Fruit fly (Drosophila melanogaster) whole organism, embryonic: Measurements from ENCODE around the gene CG15642.

Experiments used
- Ada2b ChIP-seq: fragments of 200-800 bp; sonication (Bioruptor generic); IDR thresholded peaks from 2 replicates; pipeline ENCODE4 v1.3.6; 2022; ENCODE audit warnings: missing biosample characterization, missing genetic modification characterization
- Awh ChIP-seq: fragments of 200-800 bp; sonication (Bioruptor generic); IDR thresholded peaks from 2 replicates; pipeline ENCODE4, ENCODE4 v1.3.6; 2022; ENCODE audit warnings: missing biosample characterization, missing genetic modification characterization
- CG10321 ChIP-seq: fragments of 200-800 bp; sonication (Bioruptor generic); IDR thresholded peaks from 2 replicates; pipeline ENCODE4 v1.3.6; 2022; ENCODE audit warnings: missing biosample characterization, missing genetic modification characterization
- CG11723 ChIP-seq: fragments of 200-800 bp; sonication (Bioruptor generic); optimal IDR thresholded peaks from 2 replicates; lab custom pipeline; 2017; ENCODE audit warnings: missing biosample characterization, mild to moderate bottlenecking, missing genetic modification characterization
- CG12155 ChIP-seq: fragments of 200-800 bp; sonication (Bioruptor generic); optimal IDR thresholded peaks from 3 replicates; lab custom pipeline; 2016; ENCODE audit warnings: missing biosample characterization, missing genetic modification characterization
- CG14014 ChIP-seq: fragments of 200-800 bp; sonication (Bioruptor generic); IDR thresholded peaks from 2 replicates; pipeline ENCODE4 v1.3.6; 2022; ENCODE audit warnings: missing biosample characterization, missing genetic modification characterization
- CG14965 ChIP-seq: fragments of 200-800 bp; sonication (Bioruptor generic); optimal IDR thresholded peaks from 2 replicates; lab custom pipeline; 2016; ENCODE audit warnings: missing biosample characterization, missing genetic modification characterization, borderline replicate concordance
- CG1603 ChIP-seq: fragments of 200-800 bp; sonication (Bioruptor generic); optimal IDR thresholded peaks from 2 replicates; lab custom pipeline; 2019; ENCODE audit warnings: missing biosample characterization, mild to moderate bottlenecking, missing genetic modification characterization, moderate library complexity
- CG16813 ChIP-seq: fragments of 200-800 bp; sonication (Bioruptor generic); IDR thresholded peaks from 3 replicates; pipeline ENCODE4 v1.3.6; 2022; ENCODE audit warnings: missing biosample characterization, missing genetic modification characterization; ENCODE audit not compliant: partially characterized antibody
- CG18599 ChIP-seq: fragments of 200-800 bp; sonication (Bioruptor generic); optimal IDR thresholded peaks from 3 replicates; lab custom pipeline; 2017; ENCODE audit warnings: missing biosample characterization, missing genetic modification characterization, mild to moderate bottlenecking, moderate library complexity, missing genetic modification reagents
- CG32772 ChIP-seq: fragments of 200-800 bp; sonication (Bioruptor generic); IDR thresholded peaks from 2 replicates; pipeline ENCODE4 v1.3.6; 2022; ENCODE audit warnings: missing biosample characterization, missing genetic modification characterization
- CG34376 ChIP-seq: fragments of 200-800 bp; sonication (Bioruptor generic); optimal IDR thresholded peaks from 2 replicates; lab custom pipeline; 2018; ENCODE audit warnings: missing biosample characterization, mild to moderate bottlenecking, missing genetic modification characterization
- CG42726 ChIP-seq: fragments of 200-800 bp; sonication (Bioruptor generic); IDR thresholded peaks from 2 replicates; pipeline ENCODE4 v1.3.6; 2022; ENCODE audit warnings: missing biosample characterization, missing genetic modification characterization; ENCODE audit not compliant: partially characterized antibody
- CG4282 ChIP-seq: fragments of 200-800 bp; sonication (Bioruptor generic); optimal IDR thresholded peaks from 2 replicates; lab custom pipeline; 2016; ENCODE audit warnings: missing biosample characterization, missing genetic modification characterization
- CG4328 ChIP-seq: fragments of 200-800 bp; sonication (Bioruptor generic); optimal IDR thresholded peaks from 3 replicates; lab custom pipeline; 2017; ENCODE audit warnings: missing biosample characterization, missing genetic modification reagents, missing genetic modification characterization
- CG4360 ChIP-seq: fragments of 200-800 bp; sonication (Bioruptor generic); IDR thresholded peaks from 2 replicates; pipeline ENCODE4 v1.3.6; 2022; ENCODE audit warnings: missing biosample characterization, missing genetic modification characterization
- CG4820 ChIP-seq: fragments of 200-800 bp; sonication (Bioruptor generic); optimal IDR thresholded peaks from 3 replicates; lab custom pipeline; 2016; ENCODE audit warnings: missing biosample characterization, missing genetic modification characterization
- CG6254 ChIP-seq: fragments of 200-800 bp; sonication (Bioruptor generic); optimal IDR thresholded peaks from 3 replicates; lab custom pipeline; 2017; ENCODE audit warnings: mild to moderate bottlenecking, missing biosample characterization, missing genetic modification reagents, missing genetic modification characterization
- CG6813 ChIP-seq: fragments of 200-800 bp; sonication (Bioruptor generic); optimal IDR thresholded peaks from 2 replicates; lab custom pipeline; 2017; ENCODE audit warnings: missing biosample characterization, missing genetic modification characterization, mild to moderate bottlenecking, moderate library complexity, missing genetic modification reagents
- CG8478 ChIP-seq: fragments of >200 bp; optimal IDR thresholded peaks from 2 replicates; lab custom pipeline; 2018
- CG9876 ChIP-seq: fragments of 200-800 bp; sonication (Bioruptor generic); optimal IDR thresholded peaks from 2 replicates; lab custom pipeline; 2016; ENCODE audit warnings: missing biosample characterization, missing genetic modification characterization
- Camta ChIP-seq: fragments of 200-800 bp; sonication (Bioruptor generic); optimal IDR thresholded peaks from 2 replicates; lab custom pipeline; 2016; ENCODE audit warnings: missing biosample characterization, missing genetic modification characterization
- CoRest ChIP-seq: fragments of 200-800 bp; sonication (Bioruptor generic); optimal IDR thresholded peaks from 3 replicates; lab custom pipeline; 2018; ENCODE audit warnings: missing biosample characterization, mild to moderate bottlenecking, missing genetic modification characterization, moderate library complexity
- D19A ChIP-seq: fragments of 200-800 bp; optimal IDR thresholded peaks from 3 replicates; lab custom pipeline; 2019; ENCODE audit warnings: missing biosample characterization, mild to moderate bottlenecking, missing genetic modification characterization, moderate library complexity
- Fer1 ChIP-seq: fragments of 200-800 bp; sonication (Bioruptor generic); optimal IDR thresholded peaks from 2 replicates; lab custom pipeline; 2017; ENCODE audit warnings: missing biosample characterization, mild to moderate bottlenecking, missing genetic modification characterization
- Hr78 ChIP-seq, 2 experiments: fragments of 200-800 bp in 1 of 2; fragments of >200 bp in 1 of 2; sonication (Bioruptor generic) in 1 of 2; optimal IDR thresholded peaks; 2 replicates each; lab custom pipeline; 2017 to 2019; ENCODE audit warnings: missing biosample characterization in 2 of 2, missing genetic modification characterization in 2 of 2, mild to moderate bottlenecking in 1 of 2, moderate library complexity in 1 of 2
- Kr ChIP-seq: fragments of 200-800 bp; sonication (Bioruptor generic); optimal IDR thresholded peaks from 2 replicates; lab custom pipeline; 2017; ENCODE audit warnings: missing biosample characterization, mild to moderate bottlenecking, missing genetic modification characterization
- MBD-R2 ChIP-seq: fragments of 200-800 bp; sonication (Bioruptor generic); IDR thresholded peaks from 2 replicates; pipeline ENCODE4 v1.3.6; 2022; ENCODE audit warnings: missing biosample characterization, missing genetic modification characterization
- NK7.1 ChIP-seq: fragments of 200-800 bp; sonication (Bioruptor generic); optimal IDR thresholded peaks from 3 replicates; lab custom pipeline; 2016; ENCODE audit warnings: missing biosample characterization, missing genetic modification characterization
- Nf-YC ChIP-seq: fragments of 200-800 bp; optimal IDR thresholded peaks from 3 replicates; lab custom pipeline; 2019; ENCODE audit warnings: missing biosample characterization, mild to moderate bottlenecking, missing genetic modification characterization, moderate library complexity
- Poxn ChIP-seq: fragments of 200-800 bp; sonication (Bioruptor generic); IDR thresholded peaks from 2 replicates; pipeline ENCODE4 v1.3.6; 2022; ENCODE audit warnings: missing biosample characterization, missing genetic modification characterization
- Scr ChIP-seq: fragments of 200-800 bp; sonication (Bioruptor generic); IDR thresholded peaks from 2 replicates; pipeline ENCODE4 v1.3.6; 2022; ENCODE audit warnings: missing biosample characterization, missing genetic modification characterization; ENCODE audit not compliant: partially characterized antibody
- Sry-δ ChIP-seq: fragments of 200-800 bp; sonication (Bioruptor generic); optimal IDR thresholded peaks from 2 replicates; lab custom pipeline; 2016; ENCODE audit warnings: missing biosample characterization, missing genetic modification characterization
- TFAM ChIP-seq: fragments of 200-800 bp; sonication (Bioruptor generic); optimal IDR thresholded peaks from 2 replicates; lab custom pipeline; 2017; ENCODE audit warnings: missing biosample characterization, missing genetic modification characterization, inconsistent platforms
- bab2 ChIP-seq: fragments of 200-800 bp; sonication (Bioruptor generic); optimal IDR thresholded peaks from 2 replicates; lab custom pipeline; 2016; ENCODE audit warnings: missing biosample characterization, missing genetic modification characterization
- bcd ChIP-seq: fragments of 200-800 bp; sonication (Bioruptor generic); optimal IDR thresholded peaks from 2 replicates; lab custom pipeline; 2017; ENCODE audit warnings: missing biosample characterization, mild to moderate bottlenecking, missing genetic modification characterization
- bsh ChIP-seq, 2 experiments: fragments of 200-800 bp; sonication (Bioruptor generic); optimal IDR thresholded peaks; 2 replicates each; lab custom pipeline; 2017 to 2018; ENCODE audit warnings: mild to moderate bottlenecking in 2 of 2, missing biosample characterization in 2 of 2, missing genetic modification characterization in 2 of 2, moderate library complexity in 1 of 2
- cato ChIP-seq: fragments of 200-800 bp; sonication (Bioruptor generic); optimal IDR thresholded peaks from 2 replicates; lab custom pipeline; 2016; ENCODE audit warnings: missing biosample characterization, missing genetic modification characterization, borderline replicate concordance
- da ChIP-seq: fragments of 200-800 bp; sonication (Bioruptor generic); optimal IDR thresholded peaks from 2 replicates; lab custom pipeline; 2016; ENCODE audit warnings: missing biosample characterization, missing genetic modification characterization
- dmrt11E ChIP-seq: fragments of 200-800 bp; sonication (Bioruptor generic); optimal IDR thresholded peaks from 3 replicates; lab custom pipeline; 2018; ENCODE audit warnings: missing biosample characterization, mild to moderate bottlenecking, missing genetic modification characterization, moderate library complexity
- gfzf ChIP-seq: fragments of 200-800 bp; sonication (Bioruptor generic); optimal IDR thresholded peaks from 2 replicates; lab custom pipeline; 2016; ENCODE audit warnings: missing biosample characterization, mild to moderate bottlenecking, missing genetic modification characterization, moderate library complexity
- hth ChIP-seq: fragments of >200 bp; optimal IDR thresholded peaks from 2 replicates; lab custom pipeline; 2017; ENCODE audit warnings: inconsistent platforms
- nau ChIP-seq: fragments of 200-800 bp; sonication (Bioruptor generic); optimal IDR thresholded peaks from 3 replicates; lab custom pipeline; 2017; ENCODE audit warnings: missing biosample characterization, mild to moderate bottlenecking, missing genetic modification characterization, missing genetic modification reagents
- oc ChIP-seq: fragments of 200-800 bp; sonication (Bioruptor generic); optimal IDR thresholded peaks from 2 replicates; lab custom pipeline; 2018; ENCODE audit warnings: missing biosample characterization, mild to moderate bottlenecking, missing genetic modification characterization, moderate library complexity
- pfk ChIP-seq: fragments of 200-800 bp; sonication (Bioruptor generic); optimal IDR thresholded peaks from 2 replicates; lab custom pipeline; 2018; ENCODE audit warnings: missing biosample characterization, mild to moderate bottlenecking, missing genetic modification characterization, moderate library complexity
- repo ChIP-seq: fragments of 200-800 bp; sonication (Bioruptor generic); optimal IDR thresholded peaks from 2 replicates; lab custom pipeline; 2016; ENCODE audit warnings: missing biosample characterization, missing genetic modification characterization
- sens ChIP-seq: fragments of 200-800 bp; sonication (Bioruptor generic); peaks from one replicate; lab custom pipeline; 2016; ENCODE audit warnings: missing biosample characterization, missing genetic modification characterization
- sisA ChIP-seq: fragments of 200-800 bp; sonication (Bioruptor generic); IDR thresholded peaks from 2 replicates; pipeline ENCODE4 v1.3.6; 2022; ENCODE audit warnings: missing biosample characterization, missing genetic modification characterization
- z ChIP-seq: fragments of 200-800 bp; sonication (Bioruptor generic); IDR thresholded peaks from 3 replicates; pipeline ENCODE4 v1.3.6; 2022; ENCODE audit warnings: missing biosample characterization, missing genetic modification characterization

Gene CG15642

dm6 chrX:15498791-15499190 is 31.2 kb upstream of the CG15642 start (continued):
- TF ChIP-seq CG4820 (no peak), CG1603 (tag; lab: Kevin White, UChicago) (peak; percentile 46), CG32772 (GFP tag; lab: Robert Waterston, UW) (peak; percentile 12; the same call in 1 of the 2 replicates), CoRest (tag; lab: Kevin White, UChicago) (peak; percentile 12), cato (GFP tag; lab: Kevin White, UChicago) (no peak), CG6254 (GFP tag; lab: Kevin White, UChicago) (no peak), CG11723 (GFP tag; lab: Kevin White, UChicago) (peak; percentile 18), da (GFP tag; lab: Kevin White, UChicago) (no peak), CG14965 (GFP tag; lab: Kevin White, UChicago) (no peak), CG4328 (no peak), Scr (GFP tag; lab: Robert Waterston, UW) (peak; percentile 13; the same call in 1 of the 2 replicates), z (GFP tag; lab: Robert Waterston, UW) (no peak), CG16813 (no peak), D19A (tag; lab: Kevin White, UChicago) (peak; percentile 12), sisA (no peak), dmrt11E (tag; lab: Kevin White, UChicago) (peak; percentile 15), nau (GFP tag; lab: Kevin White, UChicago) (no peak), MBD-R2 (GFP tag; lab: Robert Waterston, UW) (0 out of 2 replicates have a peak, but pooled peaks have one; percentile 12), bcd (no peak), CG9876 (GFP tag; lab: Kevin White, UChicago) (no peak), repo (GFP tag; lab: Kevin White, UChicago) (no peak), CG34376 (GFP tag; lab: Kevin White, UChicago) (peak; percentile 2), bab2 (no peak), CG12155 (GFP tag; lab: Kevin White, UChicago) (peak; percentile 53), Fer1 (GFP tag; lab: Kevin White, UChicago) (no peak), pfk (GFP tag; lab: Kevin White, UChicago) (no peak), Kr (no peak), Sry-δ (GFP tag; lab: Kevin White, UChicago) (peak; percentile 16), CG4360 (GFP tag; lab: Robert Waterston, UW) (0 out of 2 replicates have a peak, but pooled peaks have one; percentile 28), CG42726 (GFP tag; lab: Robert Waterston, UW) (0 out of 2 replicates have a peak, but pooled peaks have one; percentile 40), gfzf (GFP tag; lab: Kevin White, UChicago) (no peak), CG6813 (GFP tag; lab: Kevin White, UChicago) (peak; percentile 5), Poxn (GFP tag; lab: Robert Waterston, UW) (no peak), Ada2b (GFP tag; lab: Robert Waterston, UW) (0 out of 2 replicates have a peak, but pooled peaks have one; percentile 8), oc (no peak), bsh (GFP tag; optimal IDR thresholded peaks at IDR 0.05; lab: Kevin White, UChicago) (peak in 1 of 2 experiments; percentile 24), Nf-YC (tag; lab: Kevin White, UChicago) (peak; percentile 11), CG4282 (GFP tag; lab: Kevin White, UChicago) (no peak), Awh (GFP tag; lab: Robert Waterston, UW) (peak; percentile 45; the same call in 1 of the 2 replicates), Hr78 (GFP tag; optimal IDR thresholded peaks at IDR 0.05; lab: Kevin White, UChicago) (no peak), TFAM (GFP tag; lab: Kevin White, UChicago) (no peak), CG18599 (GFP tag; lab: Kevin White, UChicago) (peak; percentile 8), Camta (peak; percentile 7), CG14014 (GFP tag; lab: Robert Waterston, UW) (peak; percentile 43; the same call in 1 of the 2 replicates), hth (no peak), NK7.1 (GFP tag; lab: Kevin White, UChicago) (peak; percentile 7), sens (GFP tag; lab: Kevin White, UChicago) (peak; percentile 79), CG8478 (lab: Kevin White, UChicago) (no peak), CG10321 (GFP tag; lab: Robert Waterston, UW) (no peak)
- TF ChIP-seq, all 482 proteins: peak for 141
